Fruit fly (Drosophila melanogaster): ENCODE measurements around the gene Npc2b.

Gene Npc2b

DNA sequence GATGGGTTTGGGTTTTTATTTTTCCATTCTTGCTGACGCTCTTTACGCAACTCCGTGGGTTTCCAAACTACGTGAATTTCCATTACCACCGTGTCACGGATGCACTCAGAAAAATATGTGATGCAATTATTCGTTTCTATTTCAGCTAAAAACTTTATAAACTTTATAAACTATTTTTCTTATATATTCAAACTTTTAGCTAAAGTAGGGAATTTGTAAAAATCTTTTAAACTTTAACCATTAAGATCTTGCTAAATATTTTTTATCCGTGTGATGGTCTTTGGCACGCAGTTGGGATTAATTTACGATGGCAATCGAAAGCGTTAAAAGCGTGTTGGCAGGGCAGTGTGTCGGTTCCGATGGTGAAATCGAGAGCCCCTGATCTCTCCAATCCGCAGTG lies 6.1 kb downstream of the Npc2b start (continued):
- TF ChIP-seq CG9797 (GFP tag; optimal IDR thresholded peaks at IDR 0.05) (no peak), pzg (GFP tag; optimal IDR thresholded peaks at IDR 0.05) (no peak), Scr (GFP tag; IDR thresholded peaks at IDR 0.05; ENCODE audit: partially characterized antibody) (no peak), Kr (GFP tag; optimal IDR thresholded peaks at IDR 0.05) (no peak), Dfd (GFP tag; optimal IDR thresholded peaks at IDR 0.05) (no peak), run (tag; optimal IDR thresholded peaks at IDR 0.05) (no peak), CG6791 (GFP tag; IDR thresholded peaks at IDR 0.05; ENCODE audit: partially characterized antibody) (no peak), tap (tag; optimal IDR thresholded peaks at IDR 0.05) (peak; percentile 72), sc (optimal IDR thresholded peaks at IDR 0.05) (no peak), sc (GFP tag; optimal IDR thresholded peaks at IDR 0.05) (peak; percentile 11), H2.0 (GFP tag; IDR thresholded peaks at IDR 0.05) (peak; percentile 44; the same call in 1 of the 2 replicates), psq (GFP tag; optimal IDR thresholded peaks at IDR 0.05) (no peak), CG4707 (GFP tag; optimal IDR thresholded peaks at IDR 0.05) (peak; percentile 9), usp (GFP tag; optimal IDR thresholded peaks at IDR 0.05) (no peak), HHEX (GFP tag; optimal IDR thresholded peaks at IDR 0.05) (peak; percentile 22), CG14710 (tag; optimal IDR thresholded peaks at IDR 0.05) (peak; percentile 28), Lpt (GFP tag; optimal IDR thresholded peaks at IDR 0.05) (no peak), CG6654 (GFP tag; optimal IDR thresholded peaks at IDR 0.05) (peak; percentile 24), dpn (GFP tag; optimal IDR thresholded peaks at IDR 0.05) (peak in 1 of 2 experiments; percentile 34), CG17328 (GFP tag; IDR thresholded peaks at IDR 0.05) (peak; percentile 34; the same call in 1 of the 2 replicates), crp (GFP tag; optimal IDR thresholded peaks at IDR 0.05) (no peak), Abd-B (GFP tag; optimal IDR thresholded peaks at IDR 0.05) (peak; percentile 32), CG17385 (GFP tag; optimal IDR thresholded peaks at IDR 0.05) (peak; percentile 60), CG1024 (GFP tag; IDR thresholded peaks at IDR 0.05) (no peak), Fer1 (GFP tag; optimal IDR thresholded peaks at IDR 0.05) (peak; percentile 61), so (GFP tag; IDR thresholded peaks at IDR 0.05) (peak; percentile 68; the same call in 1 of the 3 replicates), gcm (GFP tag; optimal IDR thresholded peaks at IDR 0.05) (peak; percentile 30), Max (GFP tag; optimal IDR thresholded peaks at IDR 0.05) (no peak), Hand (GFP tag; optimal IDR thresholded peaks at IDR 0.05) (no peak), Awh (GFP tag; IDR thresholded peaks at IDR 0.05) (peak; percentile 55; the same call in 1 of the 2 replicates), mld (GFP tag; IDR thresholded peaks at IDR 0.05; ENCODE audit: partially characterized antibody) (no peak), Fer2 (tag; optimal IDR thresholded peaks at IDR 0.05) (no peak), vnd (GFP tag; IDR thresholded peaks at IDR 0.05; ENCODE audit: partially characterized antibody) (no peak), da (GFP tag; optimal IDR thresholded peaks at IDR 0.05) (no peak), B-H2 (GFP tag; optimal IDR thresholded peaks at IDR 0.05) (no peak), CG32772 (GFP tag; IDR thresholded peaks at IDR 0.05) (peak; percentile 66), danr (GFP tag; IDR thresholded peaks at IDR 0.05) (0 out of 2 replicates have a peak, but pooled peaks have one; percentile 13), CG6175 (GFP tag; IDR thresholded peaks at IDR 0.05) (no peak), grau (tag; optimal IDR thresholded peaks at IDR 0.05) (peak; percentile 59), CG15514 (GFP tag; optimal IDR thresholded peaks at IDR 0.05) (peak; percentile 0), BtbVII (GFP tag; optimal IDR thresholded peaks at IDR 0.05) (peak; percentile 45), Gsc (GFP tag; IDR thresholded peaks at IDR 0.05) (no peak), CG10959 (GFP tag; IDR thresholded peaks at IDR 0.05) (no peak), ash1 (GFP tag; optimal IDR thresholded peaks at IDR 0.05) (no peak), CG8765 (GFP tag; IDR thresholded peaks at IDR 0.05) (no peak), h (optimal IDR thresholded peaks at IDR 0.05) (no peak)

Data from whole organism, embryonic.